Worm (Caenorhabditis elegans) whole organism, L1 larva: ENCODE measurements around the gene srg-66.

Experiments
- lin-13 ChIP-seq: fragments of 150-350 bp; optimal IDR thresholded peaks from 2 replicates; lab custom pipeline; 2014; ENCODE audit warnings: missing biosample characterization, missing genetic modification reagents, missing genetic modification characterization
- rnt-1 ChIP-seq: sonication (generic microtip); optimal IDR thresholded peaks from 2 replicates; lab custom pipeline; 2016; ENCODE audit warnings: mild to moderate bottlenecking, missing genetic modification characterization, moderate library complexity, missing compliant biosample characterization

DNA sequence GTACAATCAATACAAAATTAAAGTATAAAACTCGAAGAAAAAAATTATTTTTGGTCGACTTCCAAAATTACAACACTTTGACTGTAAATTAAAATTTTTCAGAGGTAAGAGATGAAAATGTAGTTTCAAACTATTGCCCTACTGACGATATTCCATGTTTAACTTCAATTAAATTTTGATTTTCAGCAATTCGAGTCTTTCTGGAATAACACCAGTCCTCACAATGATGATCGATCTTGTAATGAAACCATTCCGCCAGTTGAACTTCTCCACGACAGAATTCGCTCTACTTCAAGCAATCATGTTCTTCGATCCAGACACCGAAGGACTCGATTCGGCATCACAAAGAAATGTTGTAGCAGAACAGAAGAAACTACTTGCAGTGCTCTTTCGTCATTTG is 26.9 kb upstream of the srg-66 start:
- TF ChIP-seq lin-13 (GFP tag; lab: Kevin White, UChicago) (no peak), rnt-1 (tag; lab: Kevin White, UChicago) (no peak)
